Fruit fly (Drosophila melanogaster): ENCODE measurements around the gene CG32037.

Gene CG32037

dm6 chr3L:9476829-9477228 is 15.2 kb downstream of the CG32037 start, which contains the start of the genes Uch-L5 and Jarid2 (continued):
- TF ChIP-seq prd (optimal IDR thresholded peaks at IDR 0.05) = no peak
- 0 out of 3 replicates have a peak, but pooled peaks have one; percentile 27 for TF ChIP-seq prd (GFP tag; IDR thresholded peaks at IDR 0.05)
- no peak for TF ChIP-seq PHDP (tag; optimal IDR thresholded peaks at IDR 0.05)
- TF ChIP-seq insv (GFP tag; optimal IDR thresholded peaks at IDR 0.05) = peak in 1 of 2 experiments; percentile 37
- TF ChIP-seq Ssrp (tag; optimal IDR thresholded peaks at IDR 0.05) = no peak
- peak; percentile 98 for TF ChIP-seq CG17385 (GFP tag; optimal IDR thresholded peaks at IDR 0.05)
- no peak for TF ChIP-seq sna (GFP tag; IDR thresholded peaks at IDR 0.05; ENCODE audit: partially characterized antibody)
- peak; percentile 58 for TF ChIP-seq CG2120 (GFP tag; optimal IDR thresholded peaks at IDR 0.05)
- TF ChIP-seq CG12942 (GFP tag; optimal IDR thresholded peaks at IDR 0.05) = peak; percentile 43
- TF ChIP-seq CG3726 (GFP tag; IDR thresholded peaks at IDR 0.05) = no peak
- no peak for TF ChIP-seq hkb (optimal IDR thresholded peaks at IDR 0.05)
- TF ChIP-seq hkb (GFP tag; IDR thresholded peaks at IDR 0.05) = no peak
- peak; percentile 23; the same call in 1 of the 2 replicates for TF ChIP-seq CG9932 (GFP tag; IDR thresholded peaks at IDR 0.05)
- no peak for TF ChIP-seq klu (GFP tag; IDR thresholded peaks at IDR 0.05)
- TF ChIP-seq gcm (GFP tag; optimal IDR thresholded peaks at IDR 0.05) = peak; percentile 17
- no peak for TF ChIP-seq z (GFP tag; IDR thresholded peaks at IDR 0.05)
- peak; percentile 53 for TF ChIP-seq bigmax (GFP tag; optimal IDR thresholded peaks at IDR 0.05)
- peak; percentile 45 for TF ChIP-seq CG6765 (GFP tag; optimal IDR thresholded peaks at IDR 0.05)
- peak; percentile 32 for TF ChIP-seq Chrac-16 (GFP tag; optimal IDR thresholded peaks at IDR 0.05)
- TF ChIP-seq slp2 (GFP tag; optimal IDR thresholded peaks at IDR 0.05) = peak; percentile 45
- TF ChIP-seq Dll (GFP tag; IDR thresholded peaks at IDR 0.05; ENCODE audit: partially characterized antibody) = 0 out of 4 replicates have a peak, but pooled peaks have one; percentile 24
- no peak for TF ChIP-seq hb (GFP tag; IDR thresholded peaks at IDR 0.05; ENCODE audit: partially characterized antibody)
- peak; percentile 81 for TF ChIP-seq dm (GFP tag; optimal IDR thresholded peaks at IDR 0.05)
- TF ChIP-seq h (optimal IDR thresholded peaks at IDR 0.05) = no peak
- no peak for TF ChIP-seq CG11696 (GFP tag; IDR thresholded peaks at IDR 0.05)
- no peak for TF ChIP-seq CG11085 (GFP tag; IDR thresholded peaks at IDR 0.05)
- peak; percentile 47 to 54 for TF ChIP-seq Pdp1 (GFP tag; optimal IDR thresholded peaks at IDR 0.05)
- peak; percentile 95 for TF ChIP-seq Ets65A (GFP tag)
- no peak for TF ChIP-seq CG15696 (tag; optimal IDR thresholded peaks at IDR 0.05)
- TF ChIP-seq CG14710 (tag; optimal IDR thresholded peaks at IDR 0.05) = peak; percentile 68
- no peak for TF ChIP-seq zfh1 (GFP tag; IDR thresholded peaks at IDR 0.05)
- TF ChIP-seq Adf1 (GFP tag; IDR thresholded peaks at IDR 0.05) = peak; percentile 60
- TF ChIP-seq Opbp (GFP tag; IDR thresholded peaks at IDR 0.05; ENCODE audit: partially characterized antibody) = peak; percentile 69
- peak; percentile 63 for TF ChIP-seq CG11398 (GFP tag; optimal IDR thresholded peaks at IDR 0.05)
- no peak for TF ChIP-seq ro (GFP tag; IDR thresholded peaks at IDR 0.05)
- no peak for TF ChIP-seq CG17328 (GFP tag; IDR thresholded peaks at IDR 0.05)
- TF ChIP-seq dati (GFP tag; IDR thresholded peaks at IDR 0.05) = no peak
- TF ChIP-seq CG10654 (GFP tag; optimal IDR thresholded peaks at IDR 0.05) = peak; percentile 57
- TF ChIP-seq gsb (GFP tag; IDR thresholded peaks at IDR 0.05) = no peak
- TF ChIP-seq grau (tag; optimal IDR thresholded peaks at IDR 0.05) = peak; percentile 43
- TF ChIP-seq gem (tag; optimal IDR thresholded peaks at IDR 0.05) = no peak
- TF ChIP-seq Lim3 (GFP tag; IDR thresholded peaks at IDR 0.05) = no peak
- TF ChIP-seq CG31224 (GFP tag; IDR thresholded peaks at IDR 0.05) = no peak
- no peak for TF ChIP-seq CG6254 (GFP tag; optimal IDR thresholded peaks at IDR 0.05)
- TF ChIP-seq slbo (GFP tag; IDR thresholded peaks at IDR 0.05) = peak; percentile 68
- TF ChIP-seq abd-A (tag; optimal IDR thresholded peaks at IDR 0.05) = no peak
- no peak for TF ChIP-seq Fer2 (tag; optimal IDR thresholded peaks at IDR 0.05)
- peak; percentile 94 for TF ChIP-seq CHES-1-like (GFP tag; optimal IDR thresholded peaks at IDR 0.05)
- TF ChIP-seq dmrt99B (tag; optimal IDR thresholded peaks at IDR 0.05) = no peak
- TF ChIP-seq kah (GFP tag; optimal IDR thresholded peaks at IDR 0.05) = no peak
- TF ChIP-seq CG6175 (GFP tag; IDR thresholded peaks at IDR 0.05) = no peak
- no peak for TF ChIP-seq CG10321 (GFP tag; IDR thresholded peaks at IDR 0.05)
- peak; percentile 63 for TF ChIP-seq vfl (GFP tag; optimal IDR thresholded peaks at IDR 0.05)

All from whole organism, embryonic.